Worm (Caenorhabditis elegans) whole organism, early embryonic: Measurements from ENCODE around the gene K07F5.16.
"Not testable (repeated sequence)": the region's sequence is repeated elsewhere in the genome, so short reads cannot be mapped to it uniquely, and the experiment has no call there.

Source experiments
- ama-1 ChIP-seq: fragments of 150-350 bp; optimal IDR thresholded peaks from 2 replicates; lab custom pipeline; 2014
- ceh-13 ChIP-seq: fragments of 200-800 bp; sonication (Bioruptor generic); optimal IDR thresholded peaks from 2 replicates; lab custom pipeline; 2018; ENCODE audit warnings: mild to moderate bottlenecking, missing genetic modification characterization, missing compliant biosample characterization
- ets-7 ChIP-seq: sonication (generic microtip); optimal IDR thresholded peaks from 2 replicates; lab custom pipeline; 2016; ENCODE audit warnings: missing genotype, missing genetic modification characterization, missing compliant biosample characterization
- flt-1 ChIP-seq: fragments of 200-800 bp; sonication (Bioruptor generic); IDR thresholded peaks from 2 replicates; pipeline ENCODE4 v1.3.6; 2022; ENCODE audit warnings: missing genetic modification characterization, missing compliant biosample characterization
- hmg-4 ChIP-seq: fragments of 200-800 bp; sonication (Bioruptor generic); optimal IDR thresholded peaks from 2 replicates; lab custom pipeline; 2018; ENCODE audit warnings: mild to moderate bottlenecking, missing genetic modification characterization, missing compliant biosample characterization
- pes-1 ChIP-seq: fragments of 200-800 bp; sonication (Bioruptor generic); IDR thresholded peaks from 2 replicates; pipeline ENCODE4 v1.3.6; 2022; ENCODE audit warnings: missing genetic modification reagents, missing genetic modification characterization, missing compliant biosample characterization
- scrt-1 ChIP-seq: fragments of 200-800 bp; sonication (Bioruptor generic); IDR thresholded peaks from 2 replicates; pipeline ENCODE4 v1.3.6; 2022; ENCODE audit warnings: missing genetic modification characterization, missing compliant biosample characterization
- sea-1 ChIP-seq: fragments of 200-800 bp; sonication (Bioruptor generic); conservative IDR thresholded peaks from 2 replicates; pipeline ENCODE4 v1.3.6; 2022; ENCODE audit warnings: missing genetic modification characterization, missing compliant biosample characterization

DNA sequence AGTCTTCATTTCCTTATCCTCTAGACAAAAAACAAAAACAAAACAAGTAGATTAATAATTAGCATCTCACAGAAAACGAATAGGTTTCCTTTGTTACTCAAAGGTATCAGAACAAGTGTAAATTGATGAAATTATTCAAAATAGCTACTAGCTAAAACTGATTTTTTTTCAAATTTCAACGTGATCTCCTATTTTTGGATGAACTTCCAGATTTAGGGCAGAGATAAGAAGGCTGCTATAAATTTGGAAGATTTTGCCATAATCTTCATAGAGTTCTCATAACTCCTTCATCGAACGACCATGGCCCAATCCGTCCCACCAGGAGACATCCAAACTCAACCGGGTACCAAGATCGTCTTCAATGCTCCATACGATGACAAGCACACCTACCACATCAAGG lies 30.4 kb downstream of the K07F5.16 start, which contains the start of gene msp-77:
- TF ChIP-seq sea-1 (GFP tag; lab: Robert Waterston, UW); ama-1 (lab: Kevin White, UChicago); pes-1 (GFP tag; lab: Robert Waterston, UW); scrt-1 (GFP tag; lab: Robert Waterston, UW); ceh-13; flt-1; hmg-4 (GFP tag; lab: Kevin White, UChicago); ets-7 (tag; lab: Kevin White, UChicago): not testable (repeated sequence)
